Worm (Caenorhabditis elegans) whole organism, dauer: Measurements from ENCODE around the gene fmil-1.

Experiments
- unc-62 ChIP-seq: sonication (generic microtip); optimal IDR thresholded peaks from 2 replicates; lab custom pipeline; 2017; ENCODE audit warnings: missing biosample characterization, missing genetic modification reagents, missing genetic modification characterization

The fmil-1 gene

DNA sequence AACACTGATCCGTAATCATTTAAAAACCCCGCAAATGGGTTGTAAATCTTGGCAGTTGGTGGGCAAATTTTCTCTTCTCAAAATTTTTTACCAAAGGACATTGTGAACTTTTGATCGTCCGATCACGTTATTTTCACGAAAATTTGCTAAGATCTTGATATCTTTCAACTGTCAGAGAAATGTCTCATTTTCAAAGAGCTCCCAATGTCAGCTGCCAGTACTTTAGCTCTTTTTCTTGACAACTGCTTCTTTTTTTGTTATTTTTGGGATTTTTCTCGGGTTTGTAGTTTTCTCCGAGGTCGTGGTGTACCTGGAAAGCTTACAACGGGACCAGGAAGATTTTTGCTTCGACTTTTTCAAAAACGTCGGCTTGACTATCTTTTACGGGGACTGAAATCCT, 12.6 kb downstream of the fmil-1 start:
- TF ChIP-seq unc-62 (GFP tag; lab: Kevin White, UChicago), result no peak

- TF ChIP-seq unc-62 (GFP tag; lab: Kevin White, UChicago), result no peak
These were observed 13.7 kb downstream of the fmil-1 start for ce11 chrIV:3654823-3655222.

DNA sequence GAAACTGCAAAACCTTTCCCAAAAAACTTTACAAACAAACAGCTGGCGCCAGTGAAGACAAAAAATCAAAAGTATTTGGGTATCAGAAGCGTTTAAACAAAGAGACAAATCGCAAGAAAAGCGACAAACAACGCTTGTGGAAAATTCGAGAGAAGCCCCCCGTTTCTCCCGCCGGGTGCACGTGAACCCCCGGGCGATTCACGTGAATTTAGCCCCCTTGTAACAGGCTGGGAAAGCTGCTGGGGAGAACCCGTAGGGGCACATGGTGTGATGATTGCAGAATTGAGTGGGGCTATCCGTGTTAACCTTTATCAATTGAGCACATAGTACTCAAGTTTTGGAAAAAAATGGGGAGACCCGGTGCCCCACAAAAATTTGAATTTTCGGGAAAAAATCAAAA, 14.3 kb downstream of the fmil-1 start:
- TF ChIP-seq unc-62 (GFP tag; lab: Kevin White, UChicago), result no peak

DNA sequence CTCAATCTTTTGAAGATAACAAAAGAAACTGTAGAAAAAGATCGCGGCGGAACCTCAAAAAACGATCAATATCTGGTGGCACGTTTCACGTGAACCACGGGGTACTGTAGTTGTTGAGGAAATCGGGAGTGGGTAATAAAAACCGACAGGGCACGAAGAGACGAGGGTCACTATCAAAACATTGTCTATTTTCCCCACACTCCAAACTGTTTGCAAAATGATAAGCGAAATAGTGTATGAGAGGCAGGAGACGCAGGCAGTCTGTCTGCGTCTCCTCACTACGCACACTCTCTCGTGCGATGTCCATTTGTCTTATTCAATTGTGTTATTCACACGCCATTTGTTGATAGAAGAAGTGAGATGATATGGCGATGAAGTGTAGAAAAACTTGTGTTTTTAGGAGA, 15.1 kb downstream of the fmil-1 start:
- no peak for TF ChIP-seq unc-62 (GFP tag; lab: Kevin White, UChicago)

- no peak for TF ChIP-seq unc-62 (GFP tag; lab: Kevin White, UChicago)
These were observed 15.6 kb downstream of the fmil-1 start for ce11 chrIV:3652784-3653383.

ce11 chrIV:3652223-3652622, 16.3 kb downstream of the fmil-1 start:
- TF ChIP-seq unc-62 (GFP tag; lab: Kevin White, UChicago), result no peak

ce11 chrIV:3648634-3649240, 19.8 kb downstream of the fmil-1 start, which contains the start of gene CC8.2:
Gene CC8.2, minus strand, starts transcription at chrIV:3648684.
- no peak for TF ChIP-seq unc-62 (GFP tag; lab: Kevin White, UChicago)

- no peak for TF ChIP-seq unc-62 (GFP tag; lab: Kevin White, UChicago)
These were observed 21.0 kb downstream of the fmil-1 start for ce11 chrIV:3647551-3647950.

DNA sequence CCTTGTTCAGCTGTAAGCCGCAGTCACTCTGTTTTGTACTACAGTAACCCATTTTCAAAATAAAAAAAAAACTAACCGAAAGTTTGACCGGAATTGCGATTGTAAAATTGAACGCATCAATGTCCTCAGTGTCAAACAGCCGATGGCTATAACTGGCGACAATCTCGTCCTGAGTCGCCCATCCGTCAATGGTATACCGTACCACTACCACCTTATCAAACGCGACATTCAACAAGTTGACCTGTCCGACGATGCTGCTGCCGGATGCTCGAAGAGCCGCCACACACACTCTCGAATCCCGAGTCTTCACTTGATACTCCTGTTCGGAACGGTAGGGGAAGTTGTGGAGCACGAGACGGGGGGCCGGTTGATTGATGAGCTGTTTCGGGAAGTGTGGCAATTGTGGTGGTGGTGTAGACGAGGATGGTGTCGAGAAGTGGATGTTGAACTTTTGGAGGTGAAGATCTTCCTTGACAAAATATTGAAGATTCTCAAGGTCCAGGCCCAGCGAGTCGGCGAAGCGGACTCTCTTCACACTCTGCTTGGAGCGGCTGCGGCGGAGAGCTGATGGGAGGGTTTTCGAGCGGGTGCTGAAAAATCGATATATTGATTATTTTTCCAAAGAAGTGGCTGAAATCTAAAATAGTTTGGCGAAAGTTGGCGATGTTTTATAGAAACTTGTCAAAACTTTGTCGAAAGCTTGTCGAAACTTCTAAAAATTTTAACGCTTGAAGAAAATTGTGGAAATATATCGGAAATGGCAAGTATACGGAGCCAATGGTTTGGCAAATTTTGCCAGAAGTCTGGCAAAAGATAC, 22.0 kb downstream of the fmil-1 start:
- TF ChIP-seq unc-62 (GFP tag; lab: Kevin White, UChicago), result no peak

- no peak for TF ChIP-seq unc-62 (GFP tag; lab: Kevin White, UChicago)
These were observed 23.0 kb downstream of the fmil-1 start for ce11 chrIV:3645487-3645886.

DNA sequence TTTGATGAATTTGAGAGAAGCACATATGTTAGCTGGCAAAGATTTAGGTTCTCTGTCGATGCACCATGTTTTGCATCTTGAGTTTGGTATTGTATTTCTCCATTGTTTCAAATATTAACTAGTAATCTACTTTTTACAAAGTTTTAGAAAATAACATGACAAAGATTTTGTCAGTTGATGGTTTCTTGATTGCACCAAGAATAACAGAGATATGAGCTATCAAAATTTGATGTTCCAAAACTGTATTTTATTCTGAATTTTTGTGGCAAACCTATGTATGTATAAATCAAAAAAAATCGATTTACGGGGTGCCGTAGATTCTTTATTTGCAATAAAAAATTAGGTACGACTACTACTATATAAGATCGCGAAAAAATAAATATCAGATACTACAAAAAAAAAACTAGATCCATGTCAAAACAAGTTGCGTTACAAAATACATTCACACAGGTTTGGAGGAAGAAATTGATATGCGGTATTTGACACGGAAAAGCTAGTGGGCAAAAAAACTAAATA, 23.6 kb downstream of the fmil-1 start:
- no peak for TF ChIP-seq unc-62 (GFP tag; lab: Kevin White, UChicago)

- TF ChIP-seq unc-62 (GFP tag; lab: Kevin White, UChicago), result no peak
These were observed 26.3 kb downstream of the fmil-1 start, which contains the start of gene CC8.3 for ce11 chrIV:3642189-3642588. Gene CC8.3, minus strand, starts transcription at chrIV:3642289.

- TF ChIP-seq unc-62 (GFP tag; lab: Kevin White, UChicago), result no peak
These were observed 30.1 kb downstream of the fmil-1 start for ce11 chrIV:3638250-3638926.

- TF ChIP-seq unc-62 (GFP tag; lab: Kevin White, UChicago), result no peak
These were observed 31.9 kb downstream of the fmil-1 start, which contains the start of gene madf-9 for ce11 chrIV:3636528-3637129. Gene madf-9, plus strand, starts transcription at chrIV:3637079.

DNA sequence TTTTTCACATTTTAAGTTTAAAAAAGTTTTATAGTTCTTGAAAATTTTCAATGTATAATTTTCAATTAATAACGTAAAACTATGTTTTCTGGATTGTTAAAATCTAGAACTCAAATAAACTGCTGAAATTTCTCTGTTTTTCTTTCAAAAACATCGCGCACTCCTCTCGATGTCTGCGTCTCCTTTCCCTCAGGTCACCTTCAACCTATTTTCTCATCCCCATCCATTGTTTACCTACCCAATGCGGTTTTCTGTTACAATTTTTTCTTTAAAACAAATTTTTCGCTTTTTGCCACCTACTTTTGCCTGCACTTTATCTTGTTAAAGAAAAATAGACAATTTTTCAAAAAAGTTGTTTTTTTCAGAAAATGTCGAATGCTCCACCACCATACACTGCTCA, 35.2 kb downstream of the fmil-1 start, which contains the start of gene ZC416.2:
Gene ZC416.2, plus strand, starts transcription at position 366 of the 400 bp plus-strand sequence.
- TF ChIP-seq unc-62 (GFP tag; lab: Kevin White, UChicago), result no peak
